Worm (Caenorhabditis elegans): ENCODE measurements around the gene abcf-2.

DNA sequence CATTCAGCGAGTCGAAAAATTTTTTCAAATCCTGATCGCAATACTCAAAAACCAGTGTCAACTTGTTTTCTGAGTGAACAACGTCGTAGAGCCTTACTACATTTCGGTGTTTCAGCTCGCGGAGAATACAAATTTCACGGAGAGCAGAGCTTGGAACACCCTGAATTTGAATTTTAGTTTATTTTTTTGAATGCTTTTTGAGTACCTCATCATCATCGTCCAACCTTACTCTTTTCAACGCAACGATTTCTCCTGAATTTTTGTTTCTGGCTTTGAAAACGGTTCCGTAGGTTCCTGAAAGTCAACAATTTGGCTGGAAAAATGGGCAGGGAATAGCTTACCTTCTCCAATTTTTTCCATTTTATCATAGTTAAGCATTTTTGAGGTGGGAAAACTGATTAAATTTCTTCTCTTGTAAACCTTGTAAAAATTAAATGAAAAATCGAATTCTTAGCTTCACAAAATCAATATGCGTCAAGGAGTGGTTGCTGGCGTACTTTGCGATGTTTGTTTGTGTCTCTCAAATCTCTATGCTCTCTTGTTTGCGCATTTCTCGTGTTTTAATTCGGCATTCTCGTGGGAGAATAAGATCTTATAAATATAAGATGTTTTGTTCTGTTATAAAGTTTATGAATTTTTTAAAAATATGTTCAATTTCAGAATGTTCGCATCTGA lies 4.0 kb upstream of the abcf-2 start, which contains the start of gene cdk-5:
- TF ChIP-seq ama-1 (optimal IDR thresholded peaks at IDR 0.05) (no peak), ceh-13 (GFP tag; optimal IDR thresholded peaks at IDR 0.05) (no peak), pes-1 (GFP tag; IDR thresholded peaks at IDR 0.05) (no peak), hmg-4 (GFP tag; optimal IDR thresholded peaks at IDR 0.05) (no peak), flt-1 (GFP tag; IDR thresholded peaks at IDR 0.05) (no peak), ceh-36 (tag; optimal IDR thresholded peaks at IDR 0.05) (no peak)

Data from whole organism, early embryonic.